Fruit fly (Drosophila melanogaster): ENCODE results near the gene CG3081.

CG3081 gene

DNA sequence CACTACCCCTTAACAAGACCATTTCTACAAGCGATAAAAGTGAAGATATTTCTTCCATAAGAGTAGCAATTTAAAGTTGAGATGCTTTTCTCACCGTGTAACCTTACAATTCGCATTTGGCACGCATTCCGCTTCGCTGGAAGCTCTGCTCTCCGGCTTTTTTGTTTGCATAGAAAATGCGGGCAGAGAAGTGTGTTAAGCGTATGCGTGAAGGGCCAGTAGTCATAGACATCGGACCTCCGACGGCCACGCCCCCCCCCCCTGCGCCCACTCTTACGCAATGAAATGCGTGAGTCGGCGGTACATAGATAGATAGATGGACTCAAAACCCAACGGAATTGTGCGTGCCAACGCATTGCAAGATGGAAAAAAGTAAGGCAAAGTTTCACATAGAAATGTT lies 25.7 kb upstream of the CG3081 start:
- 0 out of 2 replicates have a peak, but pooled peaks have one; percentile 7 for TF ChIP-seq E2f2 (GFP tag; IDR thresholded peaks at IDR 0.05)
- no peak for TF ChIP-seq org-1 (GFP tag; optimal IDR thresholded peaks at IDR 0.05)
- TF ChIP-seq hkb (optimal IDR thresholded peaks at IDR 0.05): no peak
- TF ChIP-seq hkb (GFP tag; IDR thresholded peaks at IDR 0.05): 0 out of 2 replicates have a peak, but pooled peaks have one; percentile 22
- TF ChIP-seq Drgx (GFP tag; IDR thresholded peaks at IDR 0.05): peak; percentile 32; the same call in 1 of the 2 replicates
- peak; percentile 42 for TF ChIP-seq CG2120 (GFP tag; optimal IDR thresholded peaks at IDR 0.05)
- no peak for TF ChIP-seq fd3F (GFP tag; optimal IDR thresholded peaks at IDR 0.05)
- peak; percentile 35; the same call in 2 of the 3 replicates for TF ChIP-seq row (GFP tag; IDR thresholded peaks at IDR 0.05)
- TF ChIP-seq Rx (GFP tag; IDR thresholded peaks at IDR 0.05): no peak
- no peak for TF ChIP-seq amos (GFP tag; IDR thresholded peaks at IDR 0.05; ENCODE audit: partially characterized antibody)
- TF ChIP-seq CG13287 (GFP tag; IDR thresholded peaks at IDR 0.05; ENCODE audit: partially characterized antibody): no peak
- TF ChIP-seq gro (GFP tag; optimal IDR thresholded peaks at IDR 0.05): peak; percentile 1
- no peak for TF ChIP-seq CG7271 (tag; optimal IDR thresholded peaks at IDR 0.05)
- TF ChIP-seq Abd-B (GFP tag; optimal IDR thresholded peaks at IDR 0.05): no peak
- no peak for TF ChIP-seq Camta (GFP tag; optimal IDR thresholded peaks at IDR 0.05)
- no peak for TF ChIP-seq CG11398 (GFP tag; optimal IDR thresholded peaks at IDR 0.05)
- no peak for TF ChIP-seq hth (optimal IDR thresholded peaks at IDR 0.05)
- no peak for TF ChIP-seq CG10209 (GFP tag; optimal IDR thresholded peaks at IDR 0.05)
- no peak for TF ChIP-seq CG17361 (GFP tag; IDR thresholded peaks at IDR 0.05)
- TF ChIP-seq CG30020 (tag; optimal IDR thresholded peaks at IDR 0.05): no peak
- TF ChIP-seq fd64A (GFP tag; optimal IDR thresholded peaks at IDR 0.05): no peak
- no peak for TF ChIP-seq CG1832 (GFP tag; optimal IDR thresholded peaks at IDR 0.05)
- TF ChIP-seq Xrp1 (GFP tag; IDR thresholded peaks at IDR 0.05): no peak
- TF ChIP-seq zf30C (GFP tag; optimal IDR thresholded peaks at IDR 0.05): peak; percentile 17
- peak; percentile 71 for TF ChIP-seq crol (GFP tag; IDR thresholded peaks at IDR 0.05)
- TF ChIP-seq CG9932 (GFP tag; IDR thresholded peaks at IDR 0.05): 0 out of 2 replicates have a peak, but pooled peaks have one; percentile 13
- TF ChIP-seq CG32767 (GFP tag; IDR thresholded peaks at IDR 0.05): no peak
- no peak for TF ChIP-seq so (GFP tag; IDR thresholded peaks at IDR 0.05)
- TF ChIP-seq sd (tag; optimal IDR thresholded peaks at IDR 0.05): peak; percentile 68
- TF ChIP-seq B-H2 (GFP tag; optimal IDR thresholded peaks at IDR 0.05): no peak
- no peak for TF ChIP-seq pros (GFP tag; optimal IDR thresholded peaks at IDR 0.05)
- TF ChIP-seq CHES-1-like (GFP tag; optimal IDR thresholded peaks at IDR 0.05): no peak
- no peak for TF ChIP-seq trem (tag; optimal IDR thresholded peaks at IDR 0.05)
- no peak for TF ChIP-seq fru (optimal IDR thresholded peaks at IDR 0.05)
- TF ChIP-seq CG2199 (GFP tag; IDR thresholded peaks at IDR 0.05): no peak
- no peak for TF ChIP-seq fu2 (GFP tag; optimal IDR thresholded peaks at IDR 0.05)
- TF ChIP-seq slbo (GFP tag; IDR thresholded peaks at IDR 0.05): peak; percentile 36; the same call in 1 of the 2 replicates
- TF ChIP-seq Ets97D (GFP tag; optimal IDR thresholded peaks at IDR 0.05): no peak
- TF ChIP-seq CG11695 (GFP tag; IDR thresholded peaks at IDR 0.05): 0 out of 3 replicates have a peak, but pooled peaks have one; percentile 11
- TF ChIP-seq CG8944 (GFP tag; optimal IDR thresholded peaks at IDR 0.05): no peak
- no peak for TF ChIP-seq kah (GFP tag; optimal IDR thresholded peaks at IDR 0.05)
- peak; percentile 26 for TF ChIP-seq zfh2 (GFP tag; optimal IDR thresholded peaks at IDR 0.05)
- TF ChIP-seq ab (GFP tag; optimal IDR thresholded peaks at IDR 0.05): no peak
- no peak for TF ChIP-seq en (GFP tag; optimal IDR thresholded peaks at IDR 0.05)
- TF ChIP-seq CG7987 (GFP tag; optimal IDR thresholded peaks at IDR 0.05): no peak
- TF ChIP-seq fd102C (GFP tag; optimal IDR thresholded peaks at IDR 0.05): no peak
- peak; percentile 1 for TF ChIP-seq Antp (GFP tag; optimal IDR thresholded peaks at IDR 0.05)
- peak in 1 of 2 experiments; percentile 77 for TF ChIP-seq Pdp1 (GFP tag; optimal IDR thresholded peaks at IDR 0.05)
- no peak for TF ChIP-seq ci (GFP tag; IDR thresholded peaks at IDR 0.05)
- TF ChIP-seq CG14441 (GFP tag; IDR thresholded peaks at IDR 0.05): no peak
- TF ChIP-seq Rfx (GFP tag; IDR thresholded peaks at IDR 0.05): peak; percentile 30; the same call in 1 of the 2 replicates
- TF ChIP-seq Oli (tag; optimal IDR thresholded peaks at IDR 0.05): no peak

All from whole organism, embryonic.